Worm (Caenorhabditis elegans) whole organism, late embryonic: ENCODE measurements around the gene btb-8.

Experiments
- ceh-18 ChIP-seq: sonication (generic microtip); optimal IDR thresholded peaks from 2 replicates; lab custom pipeline; 2016; ENCODE audit warnings: missing genetic modification characterization, missing compliant biosample characterization
- ceh-45 ChIP-seq: fragments of 200-800 bp; sonication (Bioruptor generic); IDR thresholded peaks from 2 replicates; pipeline ENCODE4 v1.3.6; 2022; ENCODE audit warnings: missing genetic modification reagents, missing genetic modification characterization, missing compliant biosample characterization
- dve-1 ChIP-seq: sonication (generic microtip); optimal IDR thresholded peaks from 2 replicates; lab custom pipeline; 2017; ENCODE audit warnings: antibody characterized with exemption, mild to moderate bottlenecking, missing genetic modification characterization, missing compliant biosample characterization
- ets-4 ChIP-seq: sonication (generic microtip); optimal IDR thresholded peaks from 2 replicates; lab custom pipeline; 2016; ENCODE audit warnings: missing genetic modification characterization, missing compliant biosample characterization
- fkh-10 ChIP-seq: fragments of 150-350 bp; optimal IDR thresholded peaks from 2 replicates; lab custom pipeline; 2014; ENCODE audit warnings: missing biosample characterization, missing genetic modification reagents, missing genetic modification characterization
- odd-2 ChIP-seq: sonication (generic microtip); optimal IDR thresholded peaks from 2 replicates; lab custom pipeline; 2017; ENCODE audit warnings: antibody characterized with exemption, mild to moderate bottlenecking, missing genetic modification characterization, missing compliant biosample characterization
- pha-4 ChIP-seq: fragments of 150-350 bp; optimal IDR thresholded peaks from 2 replicates; lab custom pipeline; 2018; ENCODE audit warnings: missing biosample characterization, missing genetic modification reagents, missing genetic modification characterization
- ref-2 ChIP-seq: sonication (generic microtip); optimal IDR thresholded peaks from 2 replicates; lab custom pipeline; 2016; ENCODE audit warnings: missing genetic modification characterization, missing compliant biosample characterization
- rnt-1 ChIP-seq: sonication (generic microtip); optimal IDR thresholded peaks from 2 replicates; lab custom pipeline; 2016; ENCODE audit warnings: missing genetic modification characterization, missing compliant biosample characterization
- sox-4 ChIP-seq: sonication (generic microtip); optimal IDR thresholded peaks from 2 replicates; lab custom pipeline; 2017; ENCODE audit warnings: mild to moderate bottlenecking, missing genetic modification characterization, inconsistent platforms, missing compliant biosample characterization

DNA sequence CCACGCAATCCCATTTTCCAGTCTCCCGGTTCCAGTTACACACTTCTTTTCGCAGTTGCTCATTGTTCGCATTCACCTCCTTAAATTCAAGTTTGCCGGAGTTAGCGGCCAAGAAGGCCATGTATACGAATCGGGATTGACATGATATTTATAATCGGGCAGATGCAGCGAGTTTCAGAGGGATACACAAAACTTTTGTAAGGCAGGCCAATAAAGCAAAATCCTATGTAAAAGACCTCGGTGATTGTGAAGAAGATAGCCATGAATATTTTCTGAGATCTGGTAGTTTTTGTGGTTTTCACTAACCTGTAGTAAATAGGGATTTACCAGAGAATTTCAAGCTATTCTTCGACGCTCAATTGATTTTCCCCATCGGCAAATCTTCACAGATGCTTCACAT is 44.1 kb downstream of the btb-8 start:
- TF ChIP-seq sox-4 (tag; lab: Kevin White, UChicago) (no peak), odd-2 (no peak), ceh-18 (tag; lab: Kevin White, UChicago) (no peak), dve-1 (no peak), rnt-1 (tag; lab: Kevin White, UChicago) (no peak), pha-4 (tag; lab: Kevin White, UChicago) (no peak), fkh-10 (GFP tag; lab: Kevin White, UChicago) (no peak), ceh-45 (no peak), ets-4 (tag; lab: Kevin White, UChicago) (no peak), ref-2 (tag; lab: Kevin White, UChicago) (no peak)
